Fruit fly (Drosophila melanogaster) whole organism, embryonic: ENCODE results near the gene RpS15Aa.
A peak's percentile ranks its signal among the peaks of the same experiment; 100 is the strongest.

ENCODE experiments used
- Ada2b ChIP-seq: fragments of 200-800 bp; sonication (Bioruptor generic); IDR thresholded peaks from 2 replicates; pipeline ENCODE4 v1.3.6; 2022; ENCODE audit warnings: missing biosample characterization, missing genetic modification characterization
- Atf3 ChIP-seq: fragments of 200-800 bp; sonication (Bioruptor generic); optimal IDR thresholded peaks from 3 replicates; lab custom pipeline; 2016; ENCODE audit warnings: missing biosample characterization, missing genetic modification characterization
- Bgb ChIP-seq: fragments of 200-800 bp; sonication (Bioruptor generic); IDR thresholded peaks from 2 replicates; pipeline ENCODE4 v1.3.6; 2022; ENCODE audit warnings: missing biosample characterization, missing genetic modification characterization; ENCODE audit not compliant: partially characterized antibody
- CG11085 ChIP-seq: fragments of 200-800 bp; sonication (Bioruptor generic); IDR thresholded peaks from 2 replicates; pipeline ENCODE4 v1.3.6; 2022; ENCODE audit warnings: missing biosample characterization, missing genetic modification characterization
- CG11093 ChIP-seq: fragments of 200-800 bp; sonication (Bioruptor generic); IDR thresholded peaks from 3 replicates; pipeline ENCODE4 v1.3.6; 2022; ENCODE audit warnings: missing biosample characterization, missing genetic modification characterization
- CG11560 ChIP-seq: fragments of 200-800 bp; sonication (Bioruptor generic); IDR thresholded peaks from 3 replicates; pipeline ENCODE4 v1.3.6; 2022; ENCODE audit warnings: missing biosample characterization, missing genetic modification characterization
- CG12071 ChIP-seq: fragments of 200-800 bp; sonication (Bioruptor generic); optimal IDR thresholded peaks from 3 replicates; lab custom pipeline; 2018; ENCODE audit warnings: missing biosample characterization, mild to moderate bottlenecking, missing genetic modification characterization
- CG12942 ChIP-seq: fragments of 200-800 bp; sonication (Bioruptor generic); optimal IDR thresholded peaks from 3 replicates; lab custom pipeline; 2016; ENCODE audit warnings: missing biosample characterization, missing genetic modification characterization
- CG13894 ChIP-seq: fragments of 200-800 bp; sonication (Bioruptor generic); optimal IDR thresholded peaks from 3 replicates; lab custom pipeline; 2018; ENCODE audit warnings: missing biosample characterization, mild to moderate bottlenecking, missing genetic modification characterization, moderate library complexity
- CG15696 ChIP-seq: fragments of 200-800 bp; sonication (Bioruptor generic); optimal IDR thresholded peaks from 2 replicates; lab custom pipeline; 2019; ENCODE audit warnings: missing biosample characterization, mild to moderate bottlenecking, missing genetic modification characterization, moderate library complexity
- CG16863 ChIP-seq: fragments of 200-800 bp; sonication (Bioruptor generic); optimal IDR thresholded peaks from 3 replicates; lab custom pipeline; 2016; ENCODE audit warnings: missing biosample characterization, missing genetic modification characterization
- CG17568 ChIP-seq: fragments of 200-800 bp; sonication (Bioruptor generic); optimal IDR thresholded peaks from 2 replicates; lab custom pipeline; 2018; ENCODE audit warnings: missing biosample characterization, mild to moderate bottlenecking, missing genetic modification characterization, moderate library complexity
- CG17912 ChIP-seq: fragments of 200-800 bp; sonication (Bioruptor generic); optimal IDR thresholded peaks from 2 replicates; lab custom pipeline; 2018; ENCODE audit warnings: missing biosample characterization, mild to moderate bottlenecking, missing genetic modification characterization
- CG1832 ChIP-seq: fragments of 200-800 bp; sonication (Bioruptor generic); optimal IDR thresholded peaks from 2 replicates; lab custom pipeline; 2017; ENCODE audit warnings: missing biosample characterization, mild to moderate bottlenecking, missing genetic modification characterization, inconsistent platforms
- CG18476 ChIP-seq: fragments of 200-800 bp; sonication (Bioruptor generic); optimal IDR thresholded peaks from 2 replicates; lab custom pipeline; 2016; ENCODE audit warnings: missing biosample characterization, mild to moderate bottlenecking, missing genetic modification characterization
- CG2889 ChIP-seq: fragments of 200-800 bp; sonication (Bioruptor generic); IDR thresholded peaks from 3 replicates; pipeline ENCODE4 v1.3.6; 2022; ENCODE audit warnings: missing biosample characterization, missing genetic modification characterization
- CG3995 ChIP-seq: fragments of 200-800 bp; sonication (Bioruptor generic); optimal IDR thresholded peaks from 3 replicates; lab custom pipeline; 2016; ENCODE audit warnings: missing biosample characterization, missing genetic modification characterization
- CG4282 ChIP-seq: fragments of 200-800 bp; sonication (Bioruptor generic); optimal IDR thresholded peaks from 2 replicates; lab custom pipeline; 2016; ENCODE audit warnings: missing biosample characterization, missing genetic modification characterization
- CG4617 ChIP-seq: fragments of 200-800 bp; sonication (Bioruptor generic); optimal IDR thresholded peaks from 3 replicates; lab custom pipeline; 2016; ENCODE audit warnings: missing biosample characterization, missing genetic modification characterization, borderline replicate concordance
- CG6272 ChIP-seq: fragments of 200-800 bp; sonication (Bioruptor generic); IDR thresholded peaks from 2 replicates; pipeline ENCODE4 v1.3.6; 2022; ENCODE audit warnings: missing biosample characterization, missing genetic modification characterization
- CG7372 ChIP-seq: fragments of 200-800 bp; sonication (Bioruptor generic); IDR thresholded peaks from 2 replicates; pipeline ENCODE4 v1.3.6; 2022; ENCODE audit warnings: missing biosample characterization, missing genetic modification characterization
- CG8765 ChIP-seq: fragments of 200-800 bp; sonication (Bioruptor generic); IDR thresholded peaks from 2 replicates; pipeline ENCODE4 v1.3.6; 2022; ENCODE audit warnings: missing biosample characterization, missing genetic modification characterization
- CG9437 ChIP-seq: fragments of 200-800 bp; sonication (Bioruptor generic); optimal IDR thresholded peaks from 2 replicates; lab custom pipeline; 2018; ENCODE audit warnings: missing biosample characterization, mild to moderate bottlenecking, missing genetic modification characterization
- Dbx ChIP-seq: fragments of 200-800 bp; sonication (Bioruptor generic); IDR thresholded peaks from 3 replicates; pipeline ENCODE4 v1.3.6; 2022; ENCODE audit warnings: missing biosample characterization, missing genetic modification characterization
- Fer2 ChIP-seq: fragments of 200-800 bp; sonication (Bioruptor generic); optimal IDR thresholded peaks from 2 replicates; lab custom pipeline; 2018; ENCODE audit warnings: missing biosample characterization, mild to moderate bottlenecking, missing genetic modification characterization, moderate library complexity
- Max ChIP-seq: fragments of 200-800 bp; sonication (Bioruptor generic); optimal IDR thresholded peaks from 2 replicates; lab custom pipeline; 2016; ENCODE audit warnings: missing biosample characterization, mild to moderate bottlenecking, missing genetic modification characterization
- Mes4 ChIP-seq: fragments of 200-800 bp; sonication (Bioruptor generic); optimal IDR thresholded peaks from 2 replicates; lab custom pipeline; 2016; ENCODE audit warnings: missing biosample characterization, missing genetic modification characterization
- Myb ChIP-seq: fragments of 200-800 bp; sonication (Bioruptor generic); optimal IDR thresholded peaks from 2 replicates; lab custom pipeline; 2016; ENCODE audit warnings: missing biosample characterization, missing genetic modification characterization
- Six4 ChIP-seq: fragments of 200-800 bp; sonication (Bioruptor generic); optimal IDR thresholded peaks from 2 replicates; lab custom pipeline; 2016; ENCODE audit warnings: missing biosample characterization, missing genetic modification characterization
- Sox102F ChIP-seq: fragments of 200-800 bp; sonication (Bioruptor generic); optimal IDR thresholded peaks from 2 replicates; lab custom pipeline; 2018; ENCODE audit warnings: missing biosample characterization, mild to moderate bottlenecking, missing genetic modification characterization, moderate library complexity
- TFAM ChIP-seq: fragments of 200-800 bp; sonication (Bioruptor generic); optimal IDR thresholded peaks from 2 replicates; lab custom pipeline; 2017; ENCODE audit warnings: missing biosample characterization, missing genetic modification characterization, inconsistent platforms
- Tbp ChIP-seq: fragments of >200 bp; optimal IDR thresholded peaks from 2 replicates; lab custom pipeline; 2018; ENCODE audit warnings: missing biosample characterization, missing genetic modification characterization
- Xbp1 ChIP-seq: fragments of 200-800 bp; sonication (Bioruptor generic); optimal IDR thresholded peaks from 3 replicates; lab custom pipeline; 2016; ENCODE audit warnings: missing biosample characterization, mild to moderate bottlenecking, missing genetic modification characterization
- abd-A ChIP-seq: fragments of 200-800 bp; sonication (Bioruptor generic); optimal IDR thresholded peaks from 3 replicates; lab custom pipeline; 2019; ENCODE audit warnings: missing biosample characterization, mild to moderate bottlenecking, missing genetic modification characterization, moderate library complexity
- ara ChIP-seq: fragments of 200-800 bp; sonication (Bioruptor generic); IDR thresholded peaks from 2 replicates; pipeline ENCODE4 v1.3.6; 2022; ENCODE audit warnings: missing biosample characterization, missing genetic modification characterization
- cas ChIP-seq: fragments of 200-800 bp; sonication (Bioruptor generic); IDR thresholded peaks from 2 replicates; pipeline ENCODE4 v1.3.6; 2022; ENCODE audit warnings: missing biosample characterization, missing genetic modification characterization
- chinmo ChIP-seq: fragments of 200-800 bp; sonication (Bioruptor generic); IDR thresholded peaks from 4 replicates; pipeline ENCODE4 v1.3.6; 2022; ENCODE audit warnings: missing biosample characterization, missing genetic modification characterization; ENCODE audit not compliant: partially characterized antibody
- crc ChIP-seq: fragments of 200-800 bp; sonication (Bioruptor generic); optimal IDR thresholded peaks from 2 replicates; lab custom pipeline; 2016; ENCODE audit warnings: missing biosample characterization, missing genetic modification characterization
- gce ChIP-seq: fragments of 200-800 bp; sonication (Bioruptor generic); IDR thresholded peaks from 3 replicates; pipeline ENCODE4 v1.3.6; 2022; ENCODE audit warnings: missing biosample characterization, missing genetic modification characterization
- inv ChIP-seq: fragments of 200-800 bp; sonication (Bioruptor generic); IDR thresholded peaks from 2 replicates; pipeline ENCODE4 v1.3.6; 2022; ENCODE audit warnings: missing biosample characterization, missing genetic modification characterization; ENCODE audit not compliant: partially characterized antibody
- jigr1 ChIP-seq: fragments of 200-800 bp; sonication (Bioruptor generic); IDR thresholded peaks from 3 replicates; pipeline ENCODE4 v1.3.6; 2022; ENCODE audit warnings: missing biosample characterization, missing genetic modification characterization
- lov ChIP-seq, 2 experiments: fragments of 200-800 bp in 1 of 2; fragments of >200 bp in 1 of 2; sonication (Bioruptor generic) in 1 of 2; IDR thresholded peaks in 1 of 2; optimal IDR thresholded peaks in 1 of 2; 2 replicates in 1 of 2; 3 replicates in 1 of 2; pipeline versions ENCODE4 v1.3.6 to Lab custom; 2017 to 2022; ENCODE audit warnings: missing biosample characterization in 1 of 2, missing genetic modification characterization in 1 of 2
- onecut ChIP-seq: fragments of 200-800 bp; sonication (Bioruptor generic); IDR thresholded peaks from 2 replicates; pipeline ENCODE4 v1.3.6; 2022; ENCODE audit warnings: missing biosample characterization, missing genetic modification characterization
- p53 ChIP-seq: fragments of 200-800 bp; sonication (Bioruptor generic); optimal IDR thresholded peaks from 2 replicates; lab custom pipeline; 2016; ENCODE audit warnings: missing biosample characterization, missing genetic modification characterization
- prd ChIP-seq, 3 experiments: fragments of >200 bp in 2 of 3; fragments of 200-800 bp in 1 of 3; sonication (Bioruptor generic) in 1 of 3; optimal IDR thresholded peaks in 2 of 3; IDR thresholded peaks in 1 of 3; 2 replicates in 2 of 3; 3 replicates in 1 of 3; pipeline versions ENCODE4 v1.3.6 to Lab custom; 2017 to 2022; ENCODE audit warnings: missing biosample characterization in 1 of 3, missing genetic modification characterization in 1 of 3
- sc ChIP-seq, 3 experiments: fragments of >200 bp in 2 of 3; fragments of 200-800 bp in 1 of 3; sonication (Bioruptor generic) in 1 of 3; optimal IDR thresholded peaks; 2 replicates in 2 of 3; 3 replicates in 1 of 3; lab custom pipeline; 2017; ENCODE audit warnings: mild to moderate bottlenecking in 1 of 3, missing biosample characterization in 1 of 3, missing genetic modification characterization in 1 of 3, missing genetic modification reagents in 1 of 3
- scrt ChIP-seq: fragments of 200-800 bp; sonication (Bioruptor generic); optimal IDR thresholded peaks from 2 replicates; lab custom pipeline; 2018; ENCODE audit warnings: missing biosample characterization, mild to moderate bottlenecking, missing genetic modification characterization, moderate library complexity
- tgo ChIP-seq: fragments of 200-800 bp; sonication (Bioruptor generic); IDR thresholded peaks from 3 replicates; pipeline ENCODE4 v1.3.6; 2022; ENCODE audit warnings: missing biosample characterization, missing genetic modification characterization
- wor ChIP-seq: fragments of 200-800 bp; sonication (Bioruptor generic); IDR thresholded peaks from 2 replicates; pipeline ENCODE4 v1.3.6; 2022; ENCODE audit warnings: missing biosample characterization, missing genetic modification characterization
- zfh2 ChIP-seq: fragments of 200-800 bp; sonication (Bioruptor generic); optimal IDR thresholded peaks from 2 replicates; lab custom pipeline; 2016; ENCODE audit warnings: missing biosample characterization, missing genetic modification characterization

The RpS15Aa gene

dm6 chrX:13323114-13323513 is 14.4 kb downstream of the RpS15Aa start (continued):
- TF ChIP-seq sc (optimal IDR thresholded peaks at IDR 0.05; lab: Kevin White, UChicago) (no peak), sc (GFP tag; optimal IDR thresholded peaks at IDR 0.05; lab: Kevin White, UChicago) (no peak), chinmo (no peak), TFAM (GFP tag; lab: Kevin White, UChicago) (no peak), prd (optimal IDR thresholded peaks at IDR 0.05; lab: Kevin White, UChicago) (no peak), prd (GFP tag; IDR thresholded peaks at IDR 0.05; lab: Robert Waterston, UW) (peak; percentile 63; the same call in 2 of the 3 replicates), inv (no peak), CG3995 (no peak), onecut (GFP tag; lab: Robert Waterston, UW) (no peak), CG2889 (no peak), Mes4 (GFP tag; lab: Kevin White, UChicago) (peak; percentile 52), zfh2 (GFP tag; lab: Kevin White, UChicago) (peak; percentile 79), CG6272 (GFP tag; lab: Robert Waterston, UW) (no peak), Bgb (GFP tag; lab: Robert Waterston, UW) (no peak), crc (GFP tag; lab: Kevin White, UChicago) (peak; percentile 20), Myb (GFP tag; lab: Kevin White, UChicago) (peak; percentile 46), CG17568 (GFP tag; lab: Kevin White, UChicago) (no peak), jigr1 (GFP tag; lab: Robert Waterston, UW) (no peak; the same call in 2 of the 3 replicates), lov (optimal IDR thresholded peaks at IDR 0.05; lab: Kevin White, UChicago) (no peak), lov (GFP tag; IDR thresholded peaks at IDR 0.05; lab: Robert Waterston, UW) (no peak), Atf3 (GFP tag; lab: Kevin White, UChicago) (peak; percentile 34), Xbp1 (GFP tag; lab: Kevin White, UChicago) (peak; percentile 69), CG7372 (no peak), CG12942 (GFP tag; lab: Kevin White, UChicago) (peak; percentile 44), CG8765 (GFP tag; lab: Robert Waterston, UW) (no peak), ara (GFP tag; lab: Robert Waterston, UW) (no peak), gce (GFP tag; lab: Robert Waterston, UW) (no peak), CG11560 (no peak), CG9437 (GFP tag; lab: Kevin White, UChicago) (peak; percentile 67), CG4282 (GFP tag; lab: Kevin White, UChicago) (no peak), tgo (GFP tag; lab: Robert Waterston, UW) (peak; percentile 68; the same call in 2 of the 3 replicates), scrt (GFP tag; lab: Kevin White, UChicago) (peak; percentile 53), Sox102F (GFP tag; lab: Kevin White, UChicago) (peak; percentile 82), CG18476 (GFP tag; lab: Kevin White, UChicago) (peak; percentile 50), Dbx (GFP tag; lab: Robert Waterston, UW) (peak; percentile 35; the same call in 1 of the 3 replicates), cas (GFP tag; lab: Robert Waterston, UW) (no peak), Fer2 (no peak), Ada2b (GFP tag; lab: Robert Waterston, UW) (peak; percentile 65), Max (GFP tag; lab: Kevin White, UChicago) (peak; percentile 68), CG11085 (GFP tag; lab: Robert Waterston, UW) (no peak), Six4 (GFP tag; lab: Kevin White, UChicago) (peak; percentile 50), CG13894 (tag; lab: Kevin White, UChicago) (no peak), p53 (GFP tag; lab: Kevin White, UChicago) (no peak), CG11093 (peak; percentile 60; the same call in 2 of the 3 replicates), abd-A (tag; lab: Kevin White, UChicago) (no peak), Tbp (GFP tag; lab: Kevin White, UChicago) (no peak), wor (GFP tag; lab: Robert Waterston, UW) (peak; percentile 57; the same call in 1 of the 2 replicates), CG12071 (GFP tag; lab: Kevin White, UChicago) (no peak), CG17912 (GFP tag; lab: Kevin White, UChicago) (no peak), CG1832 (GFP tag; lab: Kevin White, UChicago) (no peak), CG16863 (GFP tag; lab: Kevin White, UChicago) (peak; percentile 63), CG15696 (tag; lab: Kevin White, UChicago) (no peak), CG4617 (peak; percentile 27)
